Fruit fly (Drosophila melanogaster) Kc167 (cell line): Measurements from ENCODE around the gene KaiR1D.

Experiments
- Myc ChIP-seq: fragments of >200 bp; optimal IDR thresholded peaks from 2 replicates; lab custom pipeline; 2017; ENCODE audit warnings: missing external identifiers
- h ChIP-seq: fragments of >200 bp; optimal IDR thresholded peaks from 3 replicates; lab custom pipeline; 2018; ENCODE audit warnings: missing external identifiers
- insv ChIP-seq: fragments of >200 bp; optimal IDR thresholded peaks from 3 replicates; lab custom pipeline; 2018; ENCODE audit warnings: missing external identifiers
- psq ChIP-seq: fragments of >200 bp; optimal IDR thresholded peaks from 2 replicates; lab custom pipeline; 2017; ENCODE audit warnings: missing external identifiers

DNA sequence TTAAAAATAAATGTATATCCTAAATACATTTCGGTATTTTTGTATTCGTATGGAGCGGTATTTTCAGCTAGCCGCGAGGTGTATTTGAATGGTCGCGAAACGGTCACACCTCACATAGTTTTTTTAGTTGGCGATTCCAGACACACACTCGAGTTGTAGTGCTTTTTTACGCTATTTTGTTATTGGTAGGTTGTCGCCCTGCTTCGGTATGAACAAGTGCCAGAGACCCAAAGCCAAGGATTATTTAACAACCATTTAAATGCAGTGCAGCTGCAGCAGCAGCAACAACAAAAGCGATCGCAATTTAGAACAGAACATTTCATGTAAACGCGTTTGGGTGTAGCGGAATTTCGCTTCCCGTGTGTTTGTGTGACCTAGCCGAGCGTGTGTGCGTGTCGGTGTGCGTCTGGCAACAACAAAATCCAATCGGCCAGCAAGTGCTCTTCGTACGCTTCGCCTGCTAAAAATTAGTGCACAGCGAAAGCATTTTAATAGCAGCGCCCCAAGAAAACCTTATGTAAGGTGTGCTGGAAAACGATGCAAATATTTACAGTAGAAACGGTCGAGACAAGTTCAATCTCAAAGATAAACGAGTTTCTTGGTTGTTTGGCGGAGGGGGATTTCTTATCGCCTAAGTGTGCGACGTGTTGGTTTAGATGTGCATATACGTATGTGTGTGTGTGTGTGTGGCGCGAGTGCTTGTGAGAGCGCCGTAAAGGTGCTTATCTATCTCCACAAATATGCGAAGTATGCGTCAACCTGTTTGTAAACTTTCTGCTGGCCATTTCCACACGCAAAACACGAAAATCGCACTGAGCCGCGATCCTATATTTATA lies 33.1 kb downstream of the KaiR1D start, which contains the start of gene Synd:
- no peak for TF ChIP-seq h (lab: Kevin White, UChicago)
- no peak for TF ChIP-seq psq
- TF ChIP-seq insv (lab: Kevin White, UChicago), result no peak
- no peak for TF ChIP-seq Myc (lab: Kevin White, UChicago)
